Worm (Caenorhabditis elegans): ENCODE data around the gene plp-1.

plp-1 gene

ce11 chrIV:7650433-7650832 lies 17.3 kb downstream of the plp-1 start:
- TF ChIP-seq B0019.2 (GFP tag; conservative IDR thresholded peaks at IDR 0.05) (no peak), cebp-2 (GFP tag; IDR thresholded peaks at IDR 0.05) (no peak), pbrm-1 (GFP tag; IDR thresholded peaks at IDR 0.05) (no peak), gei-17 (GFP tag; optimal IDR thresholded peaks at IDR 0.05) (no peak)

- no peak for TF ChIP-seq let-607 (tag; optimal IDR thresholded peaks at IDR 0.05)
- TF ChIP-seq snpc-4 (GFP tag; optimal IDR thresholded peaks at IDR 0.05), result no peak
- no peak for TF ChIP-seq snpc-4 (tag; optimal IDR thresholded peaks at IDR 0.05)
- no peak for TF ChIP-seq D2030.7 (GFP tag; IDR thresholded peaks at IDR 0.05)
- TF ChIP-seq ceh-100 (GFP tag; IDR thresholded peaks at IDR 0.05), result no peak
- TF ChIP-seq rpc-1 (optimal IDR thresholded peaks at IDR 0.05), result no peak
- TF ChIP-seq rpc-1 (tag; optimal IDR thresholded peaks at IDR 0.05), result no peak
- no peak for TF ChIP-seq ceh-91 (GFP tag; IDR thresholded peaks at IDR 0.05)
- no peak for TF ChIP-seq hlh-12 (tag; optimal IDR thresholded peaks at IDR 0.05)
- TF ChIP-seq nhr-80 (tag; optimal IDR thresholded peaks at IDR 0.05), result no peak
- no peak for TF ChIP-seq F57C9.4 (tag; optimal IDR thresholded peaks at IDR 0.05)
- TF ChIP-seq ama-1 (optimal IDR thresholded peaks at IDR 0.05), result no peak
- no peak for TF ChIP-seq ama-1 (GFP tag; optimal IDR thresholded peaks at IDR 0.05)
- TF ChIP-seq B0019.2 (GFP tag; conservative IDR thresholded peaks at IDR 0.05), result no peak
- no peak for TF ChIP-seq K11D2.4 (GFP tag; IDR thresholded peaks at IDR 0.05)
- TF ChIP-seq dpff-1 (tag; optimal IDR thresholded peaks at IDR 0.05), result no peak
- no peak for TF ChIP-seq xnd-1 (tag; optimal IDR thresholded peaks at IDR 0.05)
- no peak for TF ChIP-seq somi-1 (GFP tag; optimal IDR thresholded peaks at IDR 0.05)
- TF ChIP-seq tbx-9 (tag; optimal IDR thresholded peaks at IDR 0.05; ENCODE audit: borderline replicate concordance), result no peak
- TF ChIP-seq nfya-1 (tag; optimal IDR thresholded peaks at IDR 0.05; ENCODE audit: borderline replicate concordance, insufficient read depth), result no peak
- TF ChIP-seq cebp-2 (GFP tag; IDR thresholded peaks at IDR 0.05), result no peak
Measured at ce11 chrIV:7651120-7651519, 18.0 kb downstream of the plp-1 start, which contains the start of gene cima-1. Gene cima-1, plus strand, starts transcription at chrIV:7651459.

ce11 chrIV:7653198-7653597 lies 20.0 kb downstream of the plp-1 start:
- TF ChIP-seq attf-6 (GFP tag; IDR thresholded peaks at IDR 0.05), result no peak
- no peak for TF ChIP-seq rec-8 (tag; optimal IDR thresholded peaks at IDR 0.05)
- no peak for TF ChIP-seq snpc-1.3 (tag; optimal IDR thresholded peaks at IDR 0.05; ENCODE audit: insufficient read depth)
- TF ChIP-seq nhr-80 (tag; optimal IDR thresholded peaks at IDR 0.05), result peak; percentile 28
- TF ChIP-seq die-1 (tag; optimal IDR thresholded peaks at IDR 0.05), result no peak
- TF ChIP-seq cebp-1 (GFP tag; IDR thresholded peaks at IDR 0.05), result no peak
- no peak for TF ChIP-seq cebp-1 (tag; optimal IDR thresholded peaks at IDR 0.05)

ce11 chrIV:7654212-7654778 lies 21.1 kb downstream of the plp-1 start, which contains the start of gene nrde-4:
Gene nrde-4, minus strand, starts transcription at chrIV:7654262.
- TF ChIP-seq nhr-179 (tag; optimal IDR thresholded peaks at IDR 0.05), result no peak
- no peak for TF ChIP-seq rpc-1 (optimal IDR thresholded peaks at IDR 0.05)
- no peak for TF ChIP-seq rpc-1 (tag; optimal IDR thresholded peaks at IDR 0.05)
- no peak for TF ChIP-seq Y67H2A.10 (GFP tag; conservative IDR thresholded peaks at IDR 0.05)
- no peak for TF ChIP-seq F55B11.4 (tag; optimal IDR thresholded peaks at IDR 0.05; ENCODE audit: borderline replicate concordance, insufficient read depth)
- TF ChIP-seq tbx-9 (tag; optimal IDR thresholded peaks at IDR 0.05; ENCODE audit: borderline replicate concordance), result no peak
- no peak for TF ChIP-seq sdz-38 (tag; optimal IDR thresholded peaks at IDR 0.05)
- no peak for TF ChIP-seq ceh-58 (GFP tag; IDR thresholded peaks at IDR 0.05)
- TF ChIP-seq lsy-27 (tag; optimal IDR thresholded peaks at IDR 0.05; ENCODE audit: borderline replicate concordance, insufficient read depth), result peak; percentile 31
- no peak for TF ChIP-seq Y56A3A.18 (GFP tag; IDR thresholded peaks at IDR 0.05)
- TF ChIP-seq lsl-1 (GFP tag; optimal IDR thresholded peaks at IDR 0.05), result peak; percentile 29
- TF ChIP-seq Y95B8A.8 (GFP tag; IDR thresholded peaks at IDR 0.05), result no peak
- peak; percentile 15 for TF ChIP-seq madf-10 (tag; optimal IDR thresholded peaks at IDR 0.05)
- no peak for TF ChIP-seq sea-2 (GFP tag; IDR thresholded peaks at IDR 0.05)
- no peak for TF ChIP-seq egl-18 (GFP tag; IDR thresholded peaks at IDR 0.05)
- no peak for TF ChIP-seq K12H6.12 (tag; optimal IDR thresholded peaks at IDR 0.05)
- TF ChIP-seq T26A5.8 (tag; optimal IDR thresholded peaks at IDR 0.05), result no peak
- TF ChIP-seq ets-4 (GFP tag; optimal IDR thresholded peaks at IDR 0.05), result no peak
- TF ChIP-seq F22D6.2 (tag; optimal IDR thresholded peaks at IDR 0.05), result no peak
- TF ChIP-seq fkh-3 (tag; optimal IDR thresholded peaks at IDR 0.05), result no peak

All from whole organism, young adult.